ENCODE assay signal across 1 fruit fly cellular context in the genomic region with DNA sequence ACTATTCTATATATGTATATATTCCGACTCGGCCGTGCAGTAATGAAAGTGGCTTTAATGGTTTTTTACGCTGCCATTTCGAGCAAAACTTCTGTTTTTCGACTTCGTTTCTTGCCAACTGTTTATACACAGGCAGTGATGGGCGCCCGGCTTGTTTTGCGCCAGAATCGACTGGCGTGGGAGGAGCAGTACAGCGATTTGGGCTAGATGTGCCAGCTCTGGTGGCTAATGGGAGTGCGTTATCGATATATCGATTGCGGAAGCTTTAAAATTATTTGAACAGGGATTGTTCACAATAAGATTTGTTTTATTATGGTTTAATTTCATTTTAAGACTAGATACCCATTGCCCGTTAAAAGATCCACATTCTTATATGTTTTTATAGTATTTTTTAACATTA.
TF ChIP-seq lines count a peak whose summit lies in the region.

A gene (minus strand): TSS at position 136 of the 400 bp plus-strand sequence.

TF ChIP-seq in whole organism, embryonic, 481 proteins besides CTCF, POLR2A, EP300 and RAD21 (continued from another document):
- TF ChIP-seq CG10959 (GFP tag; IDR thresholded peaks at IDR 0.05; lab: Robert Waterston, UW) (no peak), disco-r (GFP tag; optimal IDR thresholded peaks at IDR 0.05; lab: Kevin White, UChicago) (no peak), klu (GFP tag; IDR thresholded peaks at IDR 0.05; lab: Robert Waterston, UW) (peak; percentile 91), Nf-YB (GFP tag; optimal IDR thresholded peaks at IDR 0.05; lab: Kevin White, UChicago) (no peak), wdn (GFP tag; IDR thresholded peaks at IDR 0.05; lab: Robert Waterston, UW) (no peak)
